Fruit fly (Drosophila melanogaster) whole organism, adult: ENCODE results near the gene Mnn1.

ENCODE experiments used
- CG11617 ChIP-seq: fragments of 200-800 bp; sonication (Bioruptor generic); optimal IDR thresholded peaks from 2 replicates; lab custom pipeline; 2017; ENCODE audit warnings: mild to moderate bottlenecking, missing biosample characterization, missing genetic modification reagents, missing genetic modification characterization
- CG12768 ChIP-seq: fragments of 200-800 bp; sonication (Bioruptor generic); optimal IDR thresholded peaks from 2 replicates; lab custom pipeline; 2017; ENCODE audit warnings: missing biosample characterization, missing genetic modification characterization, mild to moderate bottlenecking, moderate library complexity, missing genetic modification reagents
- CG14711 ChIP-seq: fragments of 200-800 bp; sonication (Bioruptor generic); optimal IDR thresholded peaks from 2 replicates; lab custom pipeline; 2018; ENCODE audit warnings: missing biosample characterization, mild to moderate bottlenecking, missing genetic modification characterization, moderate library complexity
- CG1620 ChIP-seq: fragments of 200-800 bp; sonication (Bioruptor generic); optimal IDR thresholded peaks from 2 replicates; lab custom pipeline; 2016; ENCODE audit warnings: missing biosample characterization, missing genetic modification characterization
- CG33017 ChIP-seq: fragments of 200-800 bp; sonication (Bioruptor generic); optimal IDR thresholded peaks from 2 replicates; lab custom pipeline; 2018; ENCODE audit warnings: missing biosample characterization, mild to moderate bottlenecking, missing genetic modification characterization, moderate library complexity
- CG5204 ChIP-seq: fragments of 200-800 bp; sonication (Bioruptor generic); optimal IDR thresholded peaks from 2 replicates; lab custom pipeline; 2016; ENCODE audit warnings: missing biosample characterization, missing genetic modification characterization
- CG7045 ChIP-seq: fragments of 200-800 bp; sonication (Bioruptor generic); optimal IDR thresholded peaks from 2 replicates; lab custom pipeline; 2017; ENCODE audit warnings: missing biosample characterization, mild to moderate bottlenecking, missing genetic modification characterization
- CG7101 ChIP-seq: fragments of 200-800 bp; sonication (Bioruptor generic); optimal IDR thresholded peaks from 2 replicates; lab custom pipeline; 2018; ENCODE audit warnings: missing biosample characterization, mild to moderate bottlenecking, missing genetic modification characterization, moderate library complexity
- Clk ChIP-seq: fragments of 200-800 bp; sonication (Bioruptor generic); optimal IDR thresholded peaks from 2 replicates; lab custom pipeline; 2017; ENCODE audit warnings: missing biosample characterization, missing genetic modification characterization
- Crg-1 ChIP-seq: fragments of 200-800 bp; sonication (Bioruptor generic); optimal IDR thresholded peaks from 2 replicates; lab custom pipeline; 2016; ENCODE audit warnings: missing biosample characterization, missing genetic modification characterization
- Hr96 ChIP-seq: fragments of 200-800 bp; sonication (Bioruptor generic); optimal IDR thresholded peaks from 2 replicates; lab custom pipeline; 2016; ENCODE audit warnings: missing biosample characterization, missing genetic modification characterization
- bab1 ChIP-seq: fragments of 200-800 bp; sonication (Bioruptor generic); optimal IDR thresholded peaks from 3 replicates; lab custom pipeline; 2019; ENCODE audit warnings: missing biosample characterization, mild to moderate bottlenecking, missing genetic modification characterization, moderate library complexity
- cic ChIP-seq: fragments of 200-800 bp; sonication (Bioruptor generic); optimal IDR thresholded peaks from 2 replicates; lab custom pipeline; 2017; ENCODE audit warnings: missing biosample characterization, mild to moderate bottlenecking, missing genetic modification characterization, moderate library complexity
- cnc ChIP-seq, 2 experiments: fragments of >200 bp; optimal IDR thresholded peaks; 2 replicates each; lab custom pipeline; 2017
- kay ChIP-seq: fragments of 200-800 bp; sonication (Bioruptor generic); peaks from one replicate; lab custom pipeline; 2016; ENCODE audit warnings: missing biosample characterization, missing genetic modification characterization, borderline replicate concordance
- ovo ChIP-seq: fragments of 200-800 bp; sonication (Bioruptor generic); optimal IDR thresholded peaks from 2 replicates; lab custom pipeline; 2016; ENCODE audit warnings: missing biosample characterization, missing genetic modification characterization
- pad ChIP-seq: fragments of 200-800 bp; sonication (Bioruptor generic); optimal IDR thresholded peaks from 3 replicates; lab custom pipeline; 2017; ENCODE audit warnings: missing biosample characterization, missing genetic modification characterization, mild to moderate bottlenecking, moderate library complexity, missing genetic modification reagents
- tj ChIP-seq: fragments of 200-800 bp; sonication (Bioruptor generic); optimal IDR thresholded peaks from 3 replicates; lab custom pipeline; 2017; ENCODE audit warnings: missing biosample characterization, mild to moderate bottlenecking, missing genetic modification characterization, moderate library complexity
- toe ChIP-seq: fragments of 200-800 bp; sonication (Bioruptor generic); optimal IDR thresholded peaks from 2 replicates; lab custom pipeline; 2016; ENCODE audit warnings: missing biosample characterization, missing genetic modification characterization

Mnn1 gene

dm6 chr2L:7104195-7104971 is 48.3 kb downstream of the Mnn1 start:
- no peak for TF ChIP-seq kay (GFP tag; lab: Kevin White, UChicago)
- no peak for TF ChIP-seq bab1 (GFP tag; lab: Kevin White, UChicago)
- no peak for TF ChIP-seq CG33017 (tag; lab: Kevin White, UChicago)

dm6 chr2L:7106289-7106961 is 50.3 kb downstream of the Mnn1 start:
- TF ChIP-seq ovo (GFP tag; lab: Kevin White, UChicago) (no peak), kay (GFP tag; lab: Kevin White, UChicago) (no peak), cnc (optimal IDR thresholded peaks at IDR 0.05; lab: Kevin White, UChicago) (no peak), cic (GFP tag; lab: Kevin White, UChicago) (no peak), pad (GFP tag; lab: Kevin White, UChicago) (no peak), CG7045 (GFP tag; lab: Kevin White, UChicago) (no peak), CG14711 (no peak), CG12768 (GFP tag; lab: Kevin White, UChicago) (no peak), Hr96 (GFP tag; lab: Kevin White, UChicago) (no peak), CG33017 (tag; lab: Kevin White, UChicago) (no peak), CG5204 (GFP tag; lab: Kevin White, UChicago) (no peak), bab1 (GFP tag; lab: Kevin White, UChicago) (no peak)

dm6 chr2L:7107890-7108289 is 51.8 kb downstream of the Mnn1 start:
- TF ChIP-seq CG12768 (GFP tag; lab: Kevin White, UChicago) = no peak
- no peak for TF ChIP-seq CG11617 (GFP tag; lab: Kevin White, UChicago)
- TF ChIP-seq Hr96 (GFP tag; lab: Kevin White, UChicago) = no peak
- TF ChIP-seq cic (GFP tag; lab: Kevin White, UChicago) = no peak
- no peak for TF ChIP-seq CG14711
- TF ChIP-seq cnc (optimal IDR thresholded peaks at IDR 0.05; lab: Kevin White, UChicago) = no peak
- TF ChIP-seq CG1620 (GFP tag; lab: Kevin White, UChicago) = no peak
- no peak for TF ChIP-seq bab1 (GFP tag; lab: Kevin White, UChicago)
- TF ChIP-seq pad (GFP tag; lab: Kevin White, UChicago) = no peak
- TF ChIP-seq toe = no peak
- TF ChIP-seq tj (GFP tag; lab: Kevin White, UChicago) = no peak
- TF ChIP-seq Crg-1 (GFP tag; lab: Kevin White, UChicago) = no peak
- TF ChIP-seq Clk (GFP tag; lab: Kevin White, UChicago) = no peak
- no peak for TF ChIP-seq ovo (GFP tag; lab: Kevin White, UChicago)
- no peak for TF ChIP-seq CG7101 (tag; lab: Kevin White, UChicago)

- TF ChIP-seq cic (GFP tag; lab: Kevin White, UChicago) = no peak
- TF ChIP-seq ovo (GFP tag; lab: Kevin White, UChicago) = no peak
- no peak for TF ChIP-seq kay (GFP tag; lab: Kevin White, UChicago)
- no peak for TF ChIP-seq cnc (optimal IDR thresholded peaks at IDR 0.05; lab: Kevin White, UChicago)
- no peak for TF ChIP-seq bab1 (GFP tag; lab: Kevin White, UChicago)
- TF ChIP-seq Hr96 (GFP tag; lab: Kevin White, UChicago) = no peak
- TF ChIP-seq CG12768 (GFP tag; lab: Kevin White, UChicago) = no peak
- TF ChIP-seq Crg-1 (GFP tag; lab: Kevin White, UChicago) = no peak
- TF ChIP-seq tj (GFP tag; lab: Kevin White, UChicago) = no peak
- no peak for TF ChIP-seq CG5204 (GFP tag; lab: Kevin White, UChicago)
- TF ChIP-seq CG1620 (GFP tag; lab: Kevin White, UChicago) = no peak
- TF ChIP-seq CG33017 (tag; lab: Kevin White, UChicago) = no peak
- TF ChIP-seq Clk (GFP tag; lab: Kevin White, UChicago) = no peak
Observed at dm6 chr2L:7110318-7110717, 54.2 kb downstream of the Mnn1 start.
